Fruit fly (Drosophila melanogaster) whole organism, embryonic: Measurements from ENCODE around the gene CG15888.

ENCODE experiments used
- CG10959 ChIP-seq: fragments of 200-800 bp; sonication (Bioruptor generic); IDR thresholded peaks from 2 replicates; pipeline ENCODE4 v1.3.6; 2022; ENCODE audit warnings: missing biosample characterization, missing genetic modification characterization
- CG12391 ChIP-seq: fragments of 200-800 bp; sonication (Bioruptor generic); optimal IDR thresholded peaks from 3 replicates; lab custom pipeline; 2018; ENCODE audit warnings: missing biosample characterization, mild to moderate bottlenecking, missing genetic modification characterization, moderate library complexity
- CG12744 ChIP-seq: fragments of 200-800 bp; sonication (Bioruptor generic); optimal IDR thresholded peaks from 2 replicates; lab custom pipeline; 2016; ENCODE audit warnings: missing biosample characterization, missing genetic modification characterization
- CG14014 ChIP-seq: fragments of 200-800 bp; sonication (Bioruptor generic); IDR thresholded peaks from 2 replicates; pipeline ENCODE4 v1.3.6; 2022; ENCODE audit warnings: missing biosample characterization, missing genetic modification characterization
- CG14050 ChIP-seq: fragments of 200-800 bp; sonication (Bioruptor generic); IDR thresholded peaks from 3 replicates; pipeline ENCODE4 v1.3.6; 2022; ENCODE audit warnings: missing biosample characterization, missing genetic modification characterization
- CG17802 ChIP-seq: fragments of 200-800 bp; sonication (Bioruptor generic); optimal IDR thresholded peaks from 2 replicates; lab custom pipeline; 2018; ENCODE audit warnings: missing biosample characterization, mild to moderate bottlenecking, missing genetic modification characterization, moderate library complexity
- CG17829 ChIP-seq: fragments of 200-800 bp; optimal IDR thresholded peaks from 2 replicates; lab custom pipeline; 2019; ENCODE audit warnings: missing biosample characterization, mild to moderate bottlenecking, missing genetic modification characterization, moderate library complexity
- CG31224 ChIP-seq: fragments of 200-800 bp; sonication (Bioruptor generic); IDR thresholded peaks from 2 replicates; pipeline ENCODE4 v1.3.6; 2022; ENCODE audit warnings: missing biosample characterization, missing genetic modification characterization
- CG31441 ChIP-seq: fragments of 200-800 bp; sonication (Bioruptor generic); IDR thresholded peaks from 2 replicates; pipeline ENCODE4 v1.3.6; 2022; ENCODE audit warnings: missing biosample characterization, missing genetic modification characterization
- CG3407 ChIP-seq: fragments of 200-800 bp; sonication (Bioruptor generic); optimal IDR thresholded peaks from 2 replicates; lab custom pipeline; 2018; ENCODE audit warnings: missing biosample characterization, mild to moderate bottlenecking, missing genetic modification characterization
- CG3726 ChIP-seq: fragments of 200-800 bp; sonication (Bioruptor generic); IDR thresholded peaks from 3 replicates; pipeline ENCODE4, ENCODE4 v1.3.6; 2022; ENCODE audit warnings: missing biosample characterization, missing genetic modification characterization
- CG3838 ChIP-seq: fragments of 200-800 bp; sonication (Bioruptor generic); optimal IDR thresholded peaks from 3 replicates; lab custom pipeline; 2016; ENCODE audit warnings: missing biosample characterization, missing genetic modification characterization
- CG42726 ChIP-seq: fragments of 200-800 bp; sonication (Bioruptor generic); IDR thresholded peaks from 2 replicates; pipeline ENCODE4 v1.3.6; 2022; ENCODE audit warnings: missing biosample characterization, missing genetic modification characterization; ENCODE audit not compliant: partially characterized antibody
- CG4360 ChIP-seq: fragments of 200-800 bp; sonication (Bioruptor generic); IDR thresholded peaks from 2 replicates; pipeline ENCODE4 v1.3.6; 2022; ENCODE audit warnings: missing biosample characterization, missing genetic modification characterization
- CG4404 ChIP-seq: fragments of 200-800 bp; sonication (Bioruptor generic); IDR thresholded peaks from 2 replicates; pipeline ENCODE4 v1.3.6; 2022; ENCODE audit warnings: missing biosample characterization, missing genetic modification characterization
- CG7839 ChIP-seq: fragments of 200-800 bp; sonication (Bioruptor generic); optimal IDR thresholded peaks from 3 replicates; lab custom pipeline; 2018; ENCODE audit warnings: missing biosample characterization, mild to moderate bottlenecking, missing genetic modification characterization, moderate library complexity
- CG7928 ChIP-seq: fragments of 200-800 bp; sonication (Bioruptor generic); optimal IDR thresholded peaks from 2 replicates; lab custom pipeline; 2017; ENCODE audit warnings: missing biosample characterization, mild to moderate bottlenecking, missing genetic modification characterization
- CG9437 ChIP-seq: fragments of 200-800 bp; sonication (Bioruptor generic); optimal IDR thresholded peaks from 2 replicates; lab custom pipeline; 2018; ENCODE audit warnings: missing biosample characterization, mild to moderate bottlenecking, missing genetic modification characterization
- D19B ChIP-seq: fragments of 200-800 bp; sonication (Bioruptor generic); optimal IDR thresholded peaks from 2 replicates; lab custom pipeline; 2017; ENCODE audit warnings: missing biosample characterization, mild to moderate bottlenecking, missing genetic modification characterization
- Deaf1 ChIP-seq: fragments of 200-800 bp; optimal IDR thresholded peaks from 3 replicates; lab custom pipeline; 2019; ENCODE audit warnings: missing biosample characterization, mild to moderate bottlenecking, missing genetic modification characterization, moderate library complexity
- Dll ChIP-seq: fragments of 200-800 bp; sonication (Bioruptor generic); IDR thresholded peaks from 4 replicates; pipeline ENCODE4 v1.3.6; 2022; ENCODE audit warnings: missing biosample characterization, missing genetic modification characterization; ENCODE audit not compliant: partially characterized antibody
- Eip74EF ChIP-seq, 2 experiments: fragments of 200-800 bp in 1 of 2; fragments of >200 bp in 1 of 2; sonication (Bioruptor generic) in 1 of 2; optimal IDR thresholded peaks; 2 replicates each; lab custom pipeline; 2017 to 2019; ENCODE audit warnings: missing biosample characterization in 2 of 2, missing genetic modification characterization in 2 of 2, mild to moderate bottlenecking in 1 of 2, moderate library complexity in 1 of 2
- Hmx ChIP-seq: fragments of 200-800 bp; sonication (Bioruptor generic); optimal IDR thresholded peaks from 2 replicates; lab custom pipeline; 2016; ENCODE audit warnings: missing biosample characterization, missing genetic modification characterization
- Mrtf ChIP-seq: fragments of 200-800 bp; sonication (Bioruptor generic); IDR thresholded peaks from 3 replicates; pipeline ENCODE4 v1.3.6; 2022; ENCODE audit warnings: missing biosample characterization, missing genetic modification characterization
- Oaz ChIP-seq: fragments of 200-800 bp; sonication (Bioruptor generic); IDR thresholded peaks from 2 replicates; pipeline ENCODE4 v1.3.6; 2022; ENCODE audit warnings: missing biosample characterization, missing genetic modification characterization
- Ptx1 ChIP-seq: fragments of 200-800 bp; sonication (Bioruptor generic); IDR thresholded peaks from 2 replicates; pipeline ENCODE4 v1.3.6; 2022; ENCODE audit warnings: missing biosample characterization, missing genetic modification characterization
- abd-A ChIP-seq: fragments of 200-800 bp; sonication (Bioruptor generic); optimal IDR thresholded peaks from 3 replicates; lab custom pipeline; 2019; ENCODE audit warnings: missing biosample characterization, mild to moderate bottlenecking, missing genetic modification characterization, moderate library complexity
- ac ChIP-seq: fragments of 200-800 bp; sonication (Bioruptor generic); optimal IDR thresholded peaks from 3 replicates; lab custom pipeline; 2017; ENCODE audit warnings: missing biosample characterization, mild to moderate bottlenecking, missing genetic modification characterization
- ara ChIP-seq: fragments of 200-800 bp; sonication (Bioruptor generic); IDR thresholded peaks from 2 replicates; pipeline ENCODE4 v1.3.6; 2022; ENCODE audit warnings: missing biosample characterization, missing genetic modification characterization
- ase ChIP-seq: fragments of 200-800 bp; sonication (Bioruptor generic); IDR thresholded peaks from 3 replicates; pipeline ENCODE4 v1.3.6; 2022; ENCODE audit warnings: missing biosample characterization, missing genetic modification characterization
- az2 ChIP-seq: fragments of 200-800 bp; sonication (Bioruptor generic); optimal IDR thresholded peaks from 3 replicates; lab custom pipeline; 2016; ENCODE audit warnings: missing biosample characterization, missing genetic modification characterization
- cato ChIP-seq: fragments of 200-800 bp; sonication (Bioruptor generic); optimal IDR thresholded peaks from 2 replicates; lab custom pipeline; 2016; ENCODE audit warnings: missing biosample characterization, missing genetic modification characterization, borderline replicate concordance
- chn ChIP-seq: fragments of 200-800 bp; sonication (Bioruptor generic); optimal IDR thresholded peaks from 2 replicates; lab custom pipeline; 2016; ENCODE audit warnings: missing biosample characterization, missing genetic modification characterization
- croc ChIP-seq: fragments of 200-800 bp; sonication (Bioruptor generic); conservative IDR thresholded peaks from 3 replicates; pipeline ENCODE4 v1.3.6; 2022; ENCODE audit warnings: missing biosample characterization, missing genetic modification characterization
- dati ChIP-seq: fragments of 200-800 bp; sonication (Bioruptor generic); IDR thresholded peaks from 2 replicates; pipeline ENCODE4 v1.3.6; 2022; ENCODE audit warnings: missing biosample characterization, missing genetic modification characterization
- disco-r ChIP-seq: fragments of 200-800 bp; sonication (Bioruptor generic); optimal IDR thresholded peaks from 2 replicates; lab custom pipeline; 2016; ENCODE audit warnings: missing biosample characterization, missing genetic modification characterization
- esg ChIP-seq: fragments of 200-800 bp; sonication (Bioruptor generic); conservative IDR thresholded peaks from 2 replicates; pipeline ENCODE4 v1.3.6; 2022; ENCODE audit warnings: missing biosample characterization, missing genetic modification characterization
- fd64A ChIP-seq: fragments of 200-800 bp; sonication (Bioruptor generic); optimal IDR thresholded peaks from 3 replicates; lab custom pipeline; 2018; ENCODE audit warnings: missing biosample characterization, mild to moderate bottlenecking, missing genetic modification characterization
- gem ChIP-seq: fragments of 200-800 bp; sonication (Bioruptor generic); optimal IDR thresholded peaks from 2 replicates; lab custom pipeline; 2019; ENCODE audit warnings: missing biosample characterization, mild to moderate bottlenecking, missing genetic modification characterization, moderate library complexity
- grau ChIP-seq: fragments of 200-800 bp; optimal IDR thresholded peaks from 3 replicates; lab custom pipeline; 2019; ENCODE audit warnings: missing biosample characterization, mild to moderate bottlenecking, missing genetic modification characterization, moderate library complexity
- hkb ChIP-seq, 2 experiments: fragments of 200-800 bp in 1 of 2; fragments of >200 bp in 1 of 2; sonication (Bioruptor generic) in 1 of 2; IDR thresholded peaks in 1 of 2; optimal IDR thresholded peaks in 1 of 2; 2 replicates each; pipeline versions ENCODE4 v1.3.6 to Lab custom; 2017 to 2022; ENCODE audit warnings: missing biosample characterization in 1 of 2, missing genetic modification characterization in 1 of 2
- hth ChIP-seq: fragments of >200 bp; optimal IDR thresholded peaks from 2 replicates; lab custom pipeline; 2017; ENCODE audit warnings: inconsistent platforms
- jumu ChIP-seq: fragments of 200-800 bp; sonication (Bioruptor generic); optimal IDR thresholded peaks from 3 replicates; lab custom pipeline; 2016; ENCODE audit warnings: missing biosample characterization, missing genetic modification characterization
- kay ChIP-seq: fragments of 200-800 bp; sonication (Bioruptor generic); optimal IDR thresholded peaks from 2 replicates; lab custom pipeline; 2016; ENCODE audit warnings: missing biosample characterization, missing genetic modification characterization
- lmd ChIP-seq: fragments of 200-800 bp; sonication (Bioruptor generic); IDR thresholded peaks from 2 replicates; pipeline ENCODE4 v1.3.6; 2022; ENCODE audit warnings: missing biosample characterization, missing genetic modification characterization
- maf-S ChIP-seq: fragments of 200-800 bp; sonication (Bioruptor generic); optimal IDR thresholded peaks from 2 replicates; lab custom pipeline; 2016; ENCODE audit warnings: missing biosample characterization, missing genetic modification characterization
- onecut ChIP-seq: fragments of 200-800 bp; sonication (Bioruptor generic); IDR thresholded peaks from 2 replicates; pipeline ENCODE4 v1.3.6; 2022; ENCODE audit warnings: missing biosample characterization, missing genetic modification characterization
- peb ChIP-seq: fragments of 200-800 bp; sonication (Bioruptor generic); IDR thresholded peaks from 2 replicates; pipeline ENCODE4 v1.3.6; 2022; ENCODE audit warnings: missing biosample characterization, missing genetic modification characterization
- pho ChIP-seq: fragments of 200-800 bp; sonication (Bioruptor generic); optimal IDR thresholded peaks from 2 replicates; lab custom pipeline; 2016; ENCODE audit warnings: missing biosample characterization, missing genetic modification characterization
- seq ChIP-seq: fragments of 200-800 bp; sonication (Bioruptor generic); IDR thresholded peaks from 2 replicates; pipeline ENCODE4 v1.3.6; 2022; ENCODE audit warnings: missing biosample characterization, missing genetic modification characterization
- sisA ChIP-seq: fragments of 200-800 bp; sonication (Bioruptor generic); IDR thresholded peaks from 2 replicates; pipeline ENCODE4 v1.3.6; 2022; ENCODE audit warnings: missing biosample characterization, missing genetic modification characterization
- yki ChIP-seq: fragments of >200 bp; optimal IDR thresholded peaks from 3 replicates; lab custom pipeline; 2018

CG15888 gene

dm6 chr3R:13309133-13309711 lies 22.9 kb upstream of the CG15888 start (continued):
- TF ChIP-seq Hmx (GFP tag; lab: Kevin White, UChicago) (no peak), CG31441 (GFP tag; lab: Robert Waterston, UW) (no peak), dati (GFP tag; lab: Robert Waterston, UW) (no peak), CG31224 (GFP tag; lab: Robert Waterston, UW) (no peak), gem (tag; lab: Kevin White, UChicago) (no peak), ac (no peak), Eip74EF (GFP tag; optimal IDR thresholded peaks at IDR 0.05; lab: Kevin White, UChicago) (no peak), CG17802 (no peak), Oaz (no peak), CG14014 (GFP tag; lab: Robert Waterston, UW) (no peak), CG42726 (GFP tag; lab: Robert Waterston, UW) (peak; percentile 13; the same call in 1 of the 2 replicates), Ptx1 (GFP tag; lab: Robert Waterston, UW) (no peak), CG17829 (tag; lab: Kevin White, UChicago) (peak; percentile 0), fd64A (GFP tag; lab: Kevin White, UChicago) (no peak), croc (GFP tag; lab: Robert Waterston, UW) (no peak), peb (GFP tag; lab: Robert Waterston, UW) (no peak), disco-r (no peak), ase (no peak), Deaf1 (tag; lab: Kevin White, UChicago) (no peak), pho (GFP tag; lab: Kevin White, UChicago) (no peak), CG12391 (tag; lab: Kevin White, UChicago) (no peak), D19B (GFP tag; lab: Kevin White, UChicago) (no peak), hkb (optimal IDR thresholded peaks at IDR 0.05; lab: Kevin White, UChicago) (no peak), hkb (GFP tag; IDR thresholded peaks at IDR 0.05; lab: Robert Waterston, UW) (no peak), jumu (no peak), CG4404 (GFP tag; lab: Robert Waterston, UW) (no peak), esg (no peak), CG12744 (GFP tag; lab: Kevin White, UChicago) (no peak), onecut (no peak), grau (no peak), sisA (no peak), hth (lab: Kevin White, UChicago) (no peak), Mrtf (GFP tag; lab: Robert Waterston, UW) (no peak), maf-S (no peak), chn (GFP tag; lab: Kevin White, UChicago) (no peak), abd-A (no peak), CG14050 (no peak), CG10959 (GFP tag; lab: Robert Waterston, UW) (no peak), lmd (GFP tag; lab: Robert Waterston, UW) (no peak), CG7839 (tag; lab: Kevin White, UChicago) (no peak), CG9437 (GFP tag; lab: Kevin White, UChicago) (no peak), kay (GFP tag; lab: Kevin White, UChicago) (no peak), cato (GFP tag; lab: Kevin White, UChicago) (no peak), CG3407 (no peak), seq (no peak), CG3838 (no peak), ara (GFP tag; lab: Robert Waterston, UW) (no peak), yki (no peak), CG7928 (peak; percentile 2), Dll (no peak), CG3726 (GFP tag; lab: Robert Waterston, UW) (no peak), CG4360 (GFP tag; lab: Robert Waterston, UW) (no peak), az2 (no peak)
